Fruit fly (Drosophila melanogaster) Kc167 (cell line): ENCODE measurements around the gene CG8119.

ENCODE experiments used
- Myc ChIP-seq: fragments of >200 bp; optimal IDR thresholded peaks from 2 replicates; lab custom pipeline; 2017; ENCODE audit warnings: missing external identifiers
- Sin3A ChIP-seq: fragments of >200 bp; optimal IDR thresholded peaks from 2 replicates; lab custom pipeline; 2018; ENCODE audit warnings: missing external identifiers
- insv ChIP-seq: fragments of >200 bp; optimal IDR thresholded peaks from 3 replicates; lab custom pipeline; 2018; ENCODE audit warnings: missing external identifiers

dm6 chrX:15696854-15697540 lies 34.6 kb downstream of the CG8119 start, which contains the start of gene CG8128:
- TF ChIP-seq insv (lab: Kevin White, UChicago) (no peak), Myc (lab: Kevin White, UChicago) (no peak), Sin3A (lab: Kevin White, UChicago) (no peak)
